Worm (Caenorhabditis elegans) whole organism, L4/young adult: ENCODE results near the gene end-3.
A peak's percentile ranks its signal among the peaks of the same experiment; 100 is the strongest.

Source experiments
- W03F9.2 ChIP-seq: fragments of 150-350 bp; optimal IDR thresholded peaks from 2 replicates; lab custom pipeline; 2014; ENCODE audit warnings: missing biosample characterization, missing genetic modification characterization
- him-1 ChIP-seq: sonication (generic microtip); optimal IDR thresholded peaks from 2 replicates; lab custom pipeline; 2016; ENCODE audit warnings: missing genotype, missing genetic modification reagents, missing genetic modification characterization, missing compliant biosample characterization

- TF ChIP-seq him-1 (tag; lab: Kevin White, UChicago), result peak; percentile 50
- no peak for TF ChIP-seq W03F9.2
These were observed 7.7 kb upstream of the end-3 start for ce11 chrV:14006819-14007218.
